In the genomic region with DNA sequence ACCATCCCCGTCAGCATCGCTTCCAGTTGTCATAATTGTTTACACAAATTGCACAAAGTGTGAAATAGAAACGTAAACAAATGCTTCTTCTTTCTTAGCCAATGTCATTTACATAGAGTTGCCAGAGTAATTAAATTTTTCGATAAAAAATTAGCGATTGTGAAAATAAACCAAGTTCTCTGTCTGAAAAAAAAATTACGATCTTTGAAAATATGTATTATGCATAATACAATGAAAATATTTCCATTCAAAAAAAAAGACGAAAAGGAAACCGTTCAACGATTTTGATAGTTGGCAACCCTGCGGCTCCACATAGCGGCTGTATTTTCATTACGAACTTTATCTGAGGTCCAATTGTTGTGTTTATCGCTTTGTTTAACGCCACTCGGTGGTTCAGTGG, we compare ENCODE assay signal across 1 fruit fly cellular context.
A peak's percentile ranks its signal among the peaks of the same experiment; 100 is the strongest.
TF ChIP-seq lines count a peak whose summit lies in the region.

A gene (minus strand): TSS at position 105 of the 400 bp plus-strand sequence.
A gene (plus strand): TSS at position 309 of the 400 bp plus-strand sequence.

TF ChIP-seq in whole organism, embryonic, 481 proteins besides CTCF, POLR2A, EP300 and RAD21 (continued from another document and continues in another):
- TF ChIP-seq peb (GFP tag; IDR thresholded peaks at IDR 0.05; lab: Robert Waterston, UW), result peak; percentile 66
- TF ChIP-seq Dll (GFP tag; IDR thresholded peaks at IDR 0.05; lab: Robert Waterston, UW; ENCODE audit: partially characterized antibody), result peak; percentile 61; the same call in 2 of the 4 replicates
- peak; percentile 92 for TF ChIP-seq CG15269 (tag; optimal IDR thresholded peaks at IDR 0.05; lab: Kevin White, UChicago)
- TF ChIP-seq CG6254 (GFP tag; optimal IDR thresholded peaks at IDR 0.05; lab: Kevin White, UChicago), result no peak
- TF ChIP-seq gsb (GFP tag; IDR thresholded peaks at IDR 0.05; lab: Robert Waterston, UW), result peak; percentile 58; the same call in 1 of the 2 replicates
- TF ChIP-seq CG10462 (GFP tag; optimal IDR thresholded peaks at IDR 0.05; lab: Kevin White, UChicago), result peak; percentile 82
- TF ChIP-seq nom (GFP tag; optimal IDR thresholded peaks at IDR 0.05; lab: Kevin White, UChicago), result peak; percentile 84
- TF ChIP-seq CG16815 (GFP tag; optimal IDR thresholded peaks at IDR 0.05; lab: Kevin White, UChicago), result peak; percentile 58
- TF ChIP-seq hbn (GFP tag; IDR thresholded peaks at IDR 0.05; lab: Robert Waterston, UW; ENCODE audit: partially characterized antibody), result no peak
- TF ChIP-seq CG17568 (GFP tag; optimal IDR thresholded peaks at IDR 0.05; lab: Kevin White, UChicago), result no peak
- TF ChIP-seq vvl (GFP tag; IDR thresholded peaks at IDR 0.05; lab: Robert Waterston, UW), result peak; percentile 98
- peak; percentile 80 for TF ChIP-seq CG31224 (GFP tag; IDR thresholded peaks at IDR 0.05; lab: Robert Waterston, UW)
- peak; percentile 90 for TF ChIP-seq so (GFP tag; IDR thresholded peaks at IDR 0.05; lab: Robert Waterston, UW)
- TF ChIP-seq CG12299 (tag; optimal IDR thresholded peaks at IDR 0.05; lab: Kevin White, UChicago), result peak; percentile 89
- TF ChIP-seq CG2875 (GFP tag; optimal IDR thresholded peaks at IDR 0.05; lab: Kevin White, UChicago), result peak; percentile 86
- TF ChIP-seq CG7839 (tag; optimal IDR thresholded peaks at IDR 0.05; lab: Kevin White, UChicago), result peak; percentile 90
- peak; percentile 79 for TF ChIP-seq ERR (GFP tag; optimal IDR thresholded peaks at IDR 0.05; lab: Kevin White, UChicago)
- peak; percentile 84 for TF ChIP-seq CG6813 (GFP tag; optimal IDR thresholded peaks at IDR 0.05; lab: Kevin White, UChicago)
- no peak for TF ChIP-seq CG2129 (GFP tag; IDR thresholded peaks at IDR 0.05; lab: Robert Waterston, UW; ENCODE audit: partially characterized antibody)
- peak; percentile 38 for TF ChIP-seq CG17802 (tag; optimal IDR thresholded peaks at IDR 0.05; lab: Kevin White, UChicago)
- peak; percentile 81 for TF ChIP-seq NC2α (GFP tag; optimal IDR thresholded peaks at IDR 0.05; lab: Kevin White, UChicago)
- TF ChIP-seq Hr51 (GFP tag; optimal IDR thresholded peaks at IDR 0.05; lab: Kevin White, UChicago), result peak; percentile 82 to 93
- no peak for TF ChIP-seq zen2 (GFP tag; IDR thresholded peaks at IDR 0.05; lab: Robert Waterston, UW; ENCODE audit: partially characterized antibody)
- TF ChIP-seq Sox100B (GFP tag; optimal IDR thresholded peaks at IDR 0.05; lab: Kevin White, UChicago), result peak; percentile 86
- peak; percentile 80 for TF ChIP-seq CG12219 (GFP tag; optimal IDR thresholded peaks at IDR 0.05; lab: Kevin White, UChicago)
- TF ChIP-seq CG5245 (GFP tag; optimal IDR thresholded peaks at IDR 0.05; lab: Kevin White, UChicago), result peak; percentile 80
- peak; percentile 84 for TF ChIP-seq her (GFP tag; optimal IDR thresholded peaks at IDR 0.05; lab: Kevin White, UChicago)
- peak; percentile 78 for TF ChIP-seq CG34376 (GFP tag; optimal IDR thresholded peaks at IDR 0.05; lab: Kevin White, UChicago)
- TF ChIP-seq shn (GFP tag; optimal IDR thresholded peaks at IDR 0.05; lab: Kevin White, UChicago), result peak; percentile 74
- TF ChIP-seq sens-2 (GFP tag; IDR thresholded peaks at IDR 0.05; lab: Robert Waterston, UW), result peak; percentile 63
- TF ChIP-seq scrt (GFP tag; optimal IDR thresholded peaks at IDR 0.05; lab: Kevin White, UChicago), result peak; percentile 75
- peak; percentile 80 for TF ChIP-seq Awh (GFP tag; IDR thresholded peaks at IDR 0.05; lab: Robert Waterston, UW)
- TF ChIP-seq Drgx (GFP tag; IDR thresholded peaks at IDR 0.05; lab: Robert Waterston, UW), result peak; percentile 89
- peak; percentile 83 for TF ChIP-seq trh (GFP tag; optimal IDR thresholded peaks at IDR 0.05; lab: Kevin White, UChicago)
- TF ChIP-seq HLH4C (GFP tag; IDR thresholded peaks at IDR 0.05; lab: Robert Waterston, UW; ENCODE audit: partially characterized antibody), result peak; percentile 52
- TF ChIP-seq CG2116 (GFP tag; optimal IDR thresholded peaks at IDR 0.05; lab: Kevin White, UChicago), result peak; percentile 92
- peak; percentile 71; the same call in 2 of the 3 replicates for TF ChIP-seq C15 (GFP tag; IDR thresholded peaks at IDR 0.05; lab: Robert Waterston, UW)
- TF ChIP-seq Fer3 (tag; optimal IDR thresholded peaks at IDR 0.05; lab: Kevin White, UChicago), result peak; percentile 90
- peak; percentile 82 for TF ChIP-seq CG18476 (GFP tag; optimal IDR thresholded peaks at IDR 0.05; lab: Kevin White, UChicago)
- peak; percentile 88 for TF ChIP-seq CG9727 (GFP tag; optimal IDR thresholded peaks at IDR 0.05; lab: Kevin White, UChicago)
- TF ChIP-seq slbo (GFP tag; IDR thresholded peaks at IDR 0.05; lab: Robert Waterston, UW), result peak; percentile 91
- TF ChIP-seq MESR4 (GFP tag; optimal IDR thresholded peaks at IDR 0.05; lab: Kevin White, UChicago), result peak; percentile 56
- TF ChIP-seq CG17361 (GFP tag; IDR thresholded peaks at IDR 0.05; lab: Robert Waterston, UW), result peak; percentile 87
- TF ChIP-seq CG1602 (GFP tag; optimal IDR thresholded peaks at IDR 0.05; lab: Kevin White, UChicago), result peak; percentile 88
- TF ChIP-seq oc (tag; optimal IDR thresholded peaks at IDR 0.05; lab: Kevin White, UChicago), result no peak
- no peak for TF ChIP-seq CG14965 (GFP tag; optimal IDR thresholded peaks at IDR 0.05; lab: Kevin White, UChicago; ENCODE audit: borderline replicate concordance)
- peak; percentile 88 for TF ChIP-seq fd3F (GFP tag; optimal IDR thresholded peaks at IDR 0.05; lab: Kevin White, UChicago)
- peak; percentile 74 for TF ChIP-seq CG30020 (tag; optimal IDR thresholded peaks at IDR 0.05; lab: Kevin White, UChicago)
- TF ChIP-seq CG3065 (GFP tag; optimal IDR thresholded peaks at IDR 0.05; lab: Kevin White, UChicago), result peak; percentile 78
- peak; percentile 86 for TF ChIP-seq CrebB (tag; optimal IDR thresholded peaks at IDR 0.05; lab: Kevin White, UChicago)
- peak; percentile 12 for TF ChIP-seq bigmax (GFP tag; optimal IDR thresholded peaks at IDR 0.05; lab: Kevin White, UChicago)
- peak; percentile 82 for TF ChIP-seq CG10959 (GFP tag; IDR thresholded peaks at IDR 0.05; lab: Robert Waterston, UW)
- 0 out of 4 replicates have a peak, but pooled peaks have one; percentile 12 for TF ChIP-seq chinmo (GFP tag; IDR thresholded peaks at IDR 0.05; lab: Robert Waterston, UW; ENCODE audit: partially characterized antibody)
- TF ChIP-seq CG31388 (GFP tag; optimal IDR thresholded peaks at IDR 0.05; lab: Kevin White, UChicago), result peak; percentile 56
- peak; percentile 67; the same call in 3 of the 4 replicates for TF ChIP-seq Gug (GFP tag; IDR thresholded peaks at IDR 0.05; lab: Robert Waterston, UW)
- TF ChIP-seq sens (GFP tag; lab: Kevin White, UChicago), result peak; percentile 99
- no peak for TF ChIP-seq pita (GFP tag; optimal IDR thresholded peaks at IDR 0.05; lab: Kevin White, UChicago)
- peak; percentile 81 for TF ChIP-seq CG8290 (GFP tag; optimal IDR thresholded peaks at IDR 0.05; lab: Kevin White, UChicago)
- TF ChIP-seq CG8290 (tag; optimal IDR thresholded peaks at IDR 0.05; lab: Kevin White, UChicago), result peak in 1 of 2 experiments; percentile 80
- TF ChIP-seq Sin3A (optimal IDR thresholded peaks at IDR 0.05; lab: Kevin White, UChicago), result no peak
- TF ChIP-seq dpn (GFP tag; optimal IDR thresholded peaks at IDR 0.05; lab: Kevin White, UChicago), result peak; percentile 78 to 91
- TF ChIP-seq CG1792 (GFP tag; optimal IDR thresholded peaks at IDR 0.05; lab: Kevin White, UChicago), result peak; percentile 63
- TF ChIP-seq phol (tag; optimal IDR thresholded peaks at IDR 0.05; lab: Kevin White, UChicago), result peak; percentile 89
- peak; percentile 85 for TF ChIP-seq grau (tag; optimal IDR thresholded peaks at IDR 0.05; lab: Kevin White, UChicago)
- peak; percentile 50; the same call in 1 of the 2 replicates for TF ChIP-seq CG8765 (GFP tag; IDR thresholded peaks at IDR 0.05; lab: Robert Waterston, UW)
- no peak; the same call in 2 of the 3 replicates for TF ChIP-seq jigr1 (GFP tag; IDR thresholded peaks at IDR 0.05; lab: Robert Waterston, UW)
- TF ChIP-seq Elba2 (GFP tag; optimal IDR thresholded peaks at IDR 0.05; lab: Kevin White, UChicago), result peak; percentile 56
- peak; percentile 70 for TF ChIP-seq pb (GFP tag; optimal IDR thresholded peaks at IDR 0.05; lab: Kevin White, UChicago)
- peak; percentile 90 for TF ChIP-seq B-H2 (GFP tag; optimal IDR thresholded peaks at IDR 0.05; lab: Kevin White, UChicago)
- peak; percentile 65 for TF ChIP-seq Adf1 (GFP tag; IDR thresholded peaks at IDR 0.05; lab: Robert Waterston, UW)
- peak; percentile 95 for TF ChIP-seq CG2120 (GFP tag; optimal IDR thresholded peaks at IDR 0.05; lab: Kevin White, UChicago)
- TF ChIP-seq ftz-f1 (GFP tag; optimal IDR thresholded peaks at IDR 0.05; lab: Kevin White, UChicago), result peak; percentile 89
- peak; percentile 10; the same call in 1 of the 2 replicates for TF ChIP-seq gt (GFP tag; IDR thresholded peaks at IDR 0.05; lab: Robert Waterston, UW)
- TF ChIP-seq CG11696 (GFP tag; IDR thresholded peaks at IDR 0.05; lab: Robert Waterston, UW), result peak; percentile 67
- TF ChIP-seq nmo (GFP tag; optimal IDR thresholded peaks at IDR 0.05; lab: Kevin White, UChicago), result peak; percentile 92
- peak; percentile 72 for TF ChIP-seq CG3163 (GFP tag; optimal IDR thresholded peaks at IDR 0.05; lab: Kevin White, UChicago)
- no peak for TF ChIP-seq prd (optimal IDR thresholded peaks at IDR 0.05; lab: Kevin White, UChicago)
- TF ChIP-seq prd (GFP tag; IDR thresholded peaks at IDR 0.05; lab: Robert Waterston, UW), result peak; percentile 87
- TF ChIP-seq CG33557 (GFP tag; optimal IDR thresholded peaks at IDR 0.05; lab: Kevin White, UChicago), result peak; percentile 84
- TF ChIP-seq zfh1 (GFP tag; IDR thresholded peaks at IDR 0.05; lab: Robert Waterston, UW), result peak; percentile 95
- peak; percentile 74 for TF ChIP-seq cwo (GFP tag; optimal IDR thresholded peaks at IDR 0.05; lab: Kevin White, UChicago)
- TF ChIP-seq CG9797 (GFP tag; optimal IDR thresholded peaks at IDR 0.05; lab: Kevin White, UChicago), result peak; percentile 36
- TF ChIP-seq pros (GFP tag; optimal IDR thresholded peaks at IDR 0.05; lab: Kevin White, UChicago), result peak; percentile 37
- TF ChIP-seq CkIIα-i1 (GFP tag; IDR thresholded peaks at IDR 0.05; lab: Robert Waterston, UW), result 0 out of 2 replicates have a peak, but pooled peaks have one; percentile 10
- TF ChIP-seq CG17328 (GFP tag; IDR thresholded peaks at IDR 0.05; lab: Robert Waterston, UW), result peak; percentile 96
- TF ChIP-seq eyg (GFP tag; optimal IDR thresholded peaks at IDR 0.05; lab: Kevin White, UChicago), result peak; percentile 63
- peak; percentile 80 for TF ChIP-seq CG12942 (GFP tag; optimal IDR thresholded peaks at IDR 0.05; lab: Kevin White, UChicago)
- peak; percentile 82 for TF ChIP-seq Dbx (GFP tag; IDR thresholded peaks at IDR 0.05; lab: Robert Waterston, UW)
- TF ChIP-seq CG15601 (tag; optimal IDR thresholded peaks at IDR 0.05; lab: Kevin White, UChicago), result peak; percentile 88
- peak; percentile 86 for TF ChIP-seq CG1529 (GFP tag; optimal IDR thresholded peaks at IDR 0.05; lab: Kevin White, UChicago)
- peak; percentile 86 for TF ChIP-seq trem (tag; optimal IDR thresholded peaks at IDR 0.05; lab: Kevin White, UChicago)
- no peak for TF ChIP-seq cg (GFP tag; optimal IDR thresholded peaks at IDR 0.05; lab: Kevin White, UChicago)
- peak; percentile 62 for TF ChIP-seq CG4360 (GFP tag; IDR thresholded peaks at IDR 0.05; lab: Robert Waterston, UW)
- TF ChIP-seq CG9876 (GFP tag; optimal IDR thresholded peaks at IDR 0.05; lab: Kevin White, UChicago), result peak; percentile 46
- peak; percentile 83 for TF ChIP-seq CG12155 (GFP tag; optimal IDR thresholded peaks at IDR 0.05; lab: Kevin White, UChicago)
- peak; percentile 74 for TF ChIP-seq CG4854 (GFP tag; optimal IDR thresholded peaks at IDR 0.05; lab: Kevin White, UChicago)
- TF ChIP-seq ATbp (GFP tag; optimal IDR thresholded peaks at IDR 0.05; lab: Kevin White, UChicago), result no peak
- TF ChIP-seq Xrp1 (GFP tag; IDR thresholded peaks at IDR 0.05; lab: Robert Waterston, UW), result peak; percentile 94
- peak; percentile 75 for TF ChIP-seq CG13287 (GFP tag; IDR thresholded peaks at IDR 0.05; lab: Robert Waterston, UW; ENCODE audit: partially characterized antibody)
- peak; percentile 97 for TF ChIP-seq MBD-R2 (GFP tag; IDR thresholded peaks at IDR 0.05; lab: Robert Waterston, UW)
- TF ChIP-seq az2 (GFP tag; optimal IDR thresholded peaks at IDR 0.05; lab: Kevin White, UChicago), result peak; percentile 93
- peak; percentile 87 for TF ChIP-seq Antp (GFP tag; optimal IDR thresholded peaks at IDR 0.05; lab: Kevin White, UChicago)
- TF ChIP-seq disco-r (GFP tag; optimal IDR thresholded peaks at IDR 0.05; lab: Kevin White, UChicago), result peak; percentile 82
- peak; percentile 39 for TF ChIP-seq gfzf (GFP tag; optimal IDR thresholded peaks at IDR 0.05; lab: Kevin White, UChicago)
- peak; percentile 90 for TF ChIP-seq Xbp1 (GFP tag; optimal IDR thresholded peaks at IDR 0.05; lab: Kevin White, UChicago)
- TF ChIP-seq Mad (GFP tag; optimal IDR thresholded peaks at IDR 0.05; lab: Kevin White, UChicago), result peak; percentile 86
- TF ChIP-seq gro (GFP tag; optimal IDR thresholded peaks at IDR 0.05; lab: Kevin White, UChicago), result peak; percentile 73
- TF ChIP-seq Scr (GFP tag; IDR thresholded peaks at IDR 0.05; lab: Robert Waterston, UW; ENCODE audit: partially characterized antibody), result peak; percentile 56
- TF ChIP-seq CG7271 (tag; optimal IDR thresholded peaks at IDR 0.05; lab: Kevin White, UChicago), result peak; percentile 69
- TF ChIP-seq Dp (GFP tag; optimal IDR thresholded peaks at IDR 0.05; lab: Kevin White, UChicago), result peak; percentile 36
- TF ChIP-seq CG9817 (tag; optimal IDR thresholded peaks at IDR 0.05; lab: Kevin White, UChicago), result peak; percentile 87
- TF ChIP-seq hb (GFP tag; IDR thresholded peaks at IDR 0.05; lab: Robert Waterston, UW; ENCODE audit: partially characterized antibody), result no peak
- no peak; the same call in 1 of the 2 replicates for TF ChIP-seq ham (GFP tag; IDR thresholded peaks at IDR 0.05; lab: Robert Waterston, UW)
- peak; percentile 82 for TF ChIP-seq CG6765 (GFP tag; optimal IDR thresholded peaks at IDR 0.05; lab: Kevin White, UChicago)
- peak; percentile 92 for TF ChIP-seq CG17359 (tag; optimal IDR thresholded peaks at IDR 0.05; lab: Kevin White, UChicago)
- TF ChIP-seq Deaf1 (tag; optimal IDR thresholded peaks at IDR 0.05; lab: Kevin White, UChicago), result no peak
- TF ChIP-seq dysf (GFP tag; IDR thresholded peaks at IDR 0.05; lab: Robert Waterston, UW), result peak; percentile 92
- peak; percentile 88 for TF ChIP-seq maf-S (GFP tag; optimal IDR thresholded peaks at IDR 0.05; lab: Kevin White, UChicago)
- no peak for TF ChIP-seq D (optimal IDR thresholded peaks at IDR 0.05; lab: Kevin White, UChicago)
- peak; percentile 77 for TF ChIP-seq D (GFP tag; optimal IDR thresholded peaks at IDR 0.05; lab: Kevin White, UChicago)
- peak; percentile 90 for TF ChIP-seq stwl (tag; optimal IDR thresholded peaks at IDR 0.05; lab: Kevin White, UChicago)
- no peak for TF ChIP-seq grn (GFP tag; optimal IDR thresholded peaks at IDR 0.05; lab: Kevin White, UChicago)
- TF ChIP-seq Sox102F (GFP tag; optimal IDR thresholded peaks at IDR 0.05; lab: Kevin White, UChicago), result peak; percentile 95
